Worm (Caenorhabditis elegans): ENCODE measurements around the gene rps-24.

- TF ChIP-seq nhr-6 (tag; optimal IDR thresholded peaks at IDR 0.05) = no peak
- no peak for TF ChIP-seq arid-1 (GFP tag; conservative IDR thresholded peaks at IDR 0.05)
- peak; percentile 13 for TF ChIP-seq nhr-28 (tag; optimal IDR thresholded peaks at IDR 0.05)
- TF ChIP-seq F10B5.3 (tag; optimal IDR thresholded peaks at IDR 0.05) = no peak
- TF ChIP-seq aly-2 (tag; optimal IDR thresholded peaks at IDR 0.05) = no peak
- no peak for TF ChIP-seq ama-1 (optimal IDR thresholded peaks at IDR 0.05)
- no peak for TF ChIP-seq ZK337.2 (GFP tag; IDR thresholded peaks at IDR 0.05)
- TF ChIP-seq R02D3.7 (tag; optimal IDR thresholded peaks at IDR 0.05) = no peak
- no peak for TF ChIP-seq set-16 (GFP tag; IDR thresholded peaks at IDR 0.05)
- no peak for TF ChIP-seq unc-39 (tag; optimal IDR thresholded peaks at IDR 0.05)
- no peak for TF ChIP-seq dve-1 (tag; optimal IDR thresholded peaks at IDR 0.05; ENCODE audit: insufficient read depth)
- no peak for TF ChIP-seq ceh-82 (tag; optimal IDR thresholded peaks at IDR 0.05)
- no peak for TF ChIP-seq Y105C5A.15 (GFP tag; IDR thresholded peaks at IDR 0.05)
- peak; percentile 37 for TF ChIP-seq mep-1 (tag; optimal IDR thresholded peaks at IDR 0.05)
Observed at ce11 chrIV:366406-366805, 19.3 kb upstream of the rps-24 start.
